In the genomic region with DNA sequence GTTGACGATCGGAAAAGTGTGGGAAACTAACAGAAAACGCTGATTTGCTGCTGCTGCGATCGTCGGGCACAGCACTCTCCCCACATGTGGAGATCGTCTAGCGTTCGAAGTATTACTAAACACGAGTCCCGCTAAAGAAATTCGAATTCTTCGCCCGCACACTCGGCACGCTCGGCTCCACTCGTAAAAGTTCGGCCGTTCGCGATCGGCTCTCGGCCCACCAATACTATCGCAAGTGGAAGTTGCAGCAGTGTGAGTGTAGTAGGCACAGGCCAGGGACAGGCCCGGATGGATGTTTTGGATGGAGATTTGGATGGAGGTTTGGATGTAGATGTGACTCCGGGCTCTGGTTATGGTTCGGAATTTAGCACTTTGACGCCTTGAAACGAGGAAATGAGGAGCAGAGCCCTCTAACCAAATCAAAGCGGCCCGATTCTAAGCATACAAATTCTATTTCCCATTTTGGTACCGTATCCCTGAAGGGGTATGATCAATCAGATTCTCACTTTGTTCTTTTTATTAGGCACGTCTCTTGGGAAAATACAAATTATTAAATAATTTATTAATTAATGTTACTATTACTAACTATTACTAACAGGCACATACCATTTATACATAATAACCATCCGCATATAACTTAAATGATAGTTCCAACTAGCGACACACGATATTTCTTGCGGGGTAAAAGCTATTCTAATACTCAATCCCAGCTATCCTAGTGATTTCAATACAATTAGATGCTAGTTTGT, we compare ENCODE assay signal across 1 fruit fly cellular context.
TF ChIP-seq lines count a peak whose summit lies in the region.

No protein-coding gene starts in this region.

TF ChIP-seq in whole organism, embryonic, 481 proteins besides CTCF, POLR2A, EP300 and RAD21 (continued from another document):
- peak; percentile 37 for TF ChIP-seq ftz-f1 (GFP tag; optimal IDR thresholded peaks at IDR 0.05; lab: Kevin White, UChicago)
- TF ChIP-seq CG1832 (GFP tag; optimal IDR thresholded peaks at IDR 0.05; lab: Kevin White, UChicago), result no peak
- TF ChIP-seq CG2678 (tag; optimal IDR thresholded peaks at IDR 0.05; lab: Kevin White, UChicago), result peak; percentile 32
- TF ChIP-seq amos (GFP tag; IDR thresholded peaks at IDR 0.05; lab: Robert Waterston, UW; ENCODE audit: partially characterized antibody), result no peak
- no peak for TF ChIP-seq Mes4 (GFP tag; optimal IDR thresholded peaks at IDR 0.05; lab: Kevin White, UChicago)
- no peak for TF ChIP-seq CG3838 (GFP tag; optimal IDR thresholded peaks at IDR 0.05; lab: Kevin White, UChicago)
- TF ChIP-seq Poxn (GFP tag; IDR thresholded peaks at IDR 0.05; lab: Robert Waterston, UW), result no peak
- 0 out of 3 replicates have a peak, but pooled peaks have one; percentile 20 for TF ChIP-seq CG34422 (GFP tag; IDR thresholded peaks at IDR 0.05; lab: Robert Waterston, UW)
- TF ChIP-seq CG32772 (GFP tag; IDR thresholded peaks at IDR 0.05; lab: Robert Waterston, UW), result no peak
- TF ChIP-seq phol (tag; optimal IDR thresholded peaks at IDR 0.05; lab: Kevin White, UChicago), result no peak
- no peak for TF ChIP-seq Aef1 (GFP tag; IDR thresholded peaks at IDR 0.05; lab: Robert Waterston, UW)
- TF ChIP-seq CG8388 (GFP tag; optimal IDR thresholded peaks at IDR 0.05; lab: Kevin White, UChicago), result no peak
- no peak for TF ChIP-seq knrl (GFP tag; IDR thresholded peaks at IDR 0.05; lab: Robert Waterston, UW; ENCODE audit: partially characterized antibody)
- no peak for TF ChIP-seq CG7786 (GFP tag; optimal IDR thresholded peaks at IDR 0.05; lab: Kevin White, UChicago)
- TF ChIP-seq crol (GFP tag; IDR thresholded peaks at IDR 0.05; lab: Robert Waterston, UW), result no peak
- no peak for TF ChIP-seq sna (GFP tag; IDR thresholded peaks at IDR 0.05; lab: Robert Waterston, UW; ENCODE audit: partially characterized antibody)
- TF ChIP-seq sisA (GFP tag; IDR thresholded peaks at IDR 0.05; lab: Robert Waterston, UW), result no peak
- TF ChIP-seq Chrac-16 (GFP tag; optimal IDR thresholded peaks at IDR 0.05; lab: Kevin White, UChicago), result no peak
- TF ChIP-seq Deaf1 (tag; optimal IDR thresholded peaks at IDR 0.05; lab: Kevin White, UChicago), result peak; percentile 97
- TF ChIP-seq NC2β (GFP tag; optimal IDR thresholded peaks at IDR 0.05; lab: Kevin White, UChicago), result no peak
- no peak for TF ChIP-seq CG7745 (tag; optimal IDR thresholded peaks at IDR 0.05; lab: Kevin White, UChicago)
- TF ChIP-seq CG11504 (tag; optimal IDR thresholded peaks at IDR 0.05; lab: Kevin White, UChicago), result peak; percentile 11
- TF ChIP-seq CG1603 (tag; optimal IDR thresholded peaks at IDR 0.05; lab: Kevin White, UChicago), result no peak
- no peak for TF ChIP-seq CG2129 (GFP tag; IDR thresholded peaks at IDR 0.05; lab: Robert Waterston, UW; ENCODE audit: partially characterized antibody)
- TF ChIP-seq danr (GFP tag; IDR thresholded peaks at IDR 0.05; lab: Robert Waterston, UW), result no peak
- no peak for TF ChIP-seq sd (tag; optimal IDR thresholded peaks at IDR 0.05; lab: Kevin White, UChicago)
- no peak for TF ChIP-seq E2f2 (GFP tag; IDR thresholded peaks at IDR 0.05; lab: Robert Waterston, UW)
- no peak for TF ChIP-seq al (GFP tag; IDR thresholded peaks at IDR 0.05; lab: Robert Waterston, UW)
- no peak for TF ChIP-seq CG10979 (tag; optimal IDR thresholded peaks at IDR 0.05; lab: Kevin White, UChicago)
- TF ChIP-seq zf30C (GFP tag; optimal IDR thresholded peaks at IDR 0.05; lab: Kevin White, UChicago), result no peak
- no peak for TF ChIP-seq CG11456 (GFP tag; IDR thresholded peaks at IDR 0.05; lab: Robert Waterston, UW)
- TF ChIP-seq Jarid2 (GFP tag; optimal IDR thresholded peaks at IDR 0.05; lab: Kevin White, UChicago), result peak; percentile 33
- TF ChIP-seq dimm (GFP tag; IDR thresholded peaks at IDR 0.05; lab: Robert Waterston, UW), result no peak
- TF ChIP-seq org-1 (GFP tag; optimal IDR thresholded peaks at IDR 0.05; lab: Kevin White, UChicago), result no peak
- no peak for TF ChIP-seq kah (GFP tag; optimal IDR thresholded peaks at IDR 0.05; lab: Kevin White, UChicago)
- TF ChIP-seq CG7987 (GFP tag; optimal IDR thresholded peaks at IDR 0.05; lab: Kevin White, UChicago), result no peak
- no peak for TF ChIP-seq CG14050 (GFP tag; IDR thresholded peaks at IDR 0.05; lab: Robert Waterston, UW)
- TF ChIP-seq insv (GFP tag; optimal IDR thresholded peaks at IDR 0.05; lab: Kevin White, UChicago), result no peak
- no peak for TF ChIP-seq Camta (GFP tag; optimal IDR thresholded peaks at IDR 0.05; lab: Kevin White, UChicago)
- peak; percentile 46 for TF ChIP-seq cg (GFP tag; optimal IDR thresholded peaks at IDR 0.05; lab: Kevin White, UChicago)
- TF ChIP-seq CG18262 (tag; optimal IDR thresholded peaks at IDR 0.05; lab: Kevin White, UChicago), result peak; percentile 0
- no peak for TF ChIP-seq fd3F (GFP tag; optimal IDR thresholded peaks at IDR 0.05; lab: Kevin White, UChicago)
- no peak for TF ChIP-seq lbe (GFP tag; optimal IDR thresholded peaks at IDR 0.05; lab: Kevin White, UChicago)
- no peak for TF ChIP-seq CG14441 (GFP tag; IDR thresholded peaks at IDR 0.05; lab: Robert Waterston, UW)
- no peak for TF ChIP-seq tio (GFP tag; optimal IDR thresholded peaks at IDR 0.05; lab: Kevin White, UChicago)
- TF ChIP-seq Doc3 (GFP tag; IDR thresholded peaks at IDR 0.05; lab: Robert Waterston, UW; ENCODE audit: partially characterized antibody), result 0 out of 3 replicates have a peak, but pooled peaks have one; percentile 30
- TF ChIP-seq CG2202 (tag; optimal IDR thresholded peaks at IDR 0.05; lab: Kevin White, UChicago), result no peak
- TF ChIP-seq ab (GFP tag; optimal IDR thresholded peaks at IDR 0.05; lab: Kevin White, UChicago), result no peak
- TF ChIP-seq Nf-YC (tag; optimal IDR thresholded peaks at IDR 0.05; lab: Kevin White, UChicago), result peak; percentile 51
- no peak for TF ChIP-seq CG5245 (GFP tag; optimal IDR thresholded peaks at IDR 0.05; lab: Kevin White, UChicago)
- TF ChIP-seq CG10543 (GFP tag; optimal IDR thresholded peaks at IDR 0.05; lab: Kevin White, UChicago), result no peak
- no peak for TF ChIP-seq Bteb2 (GFP tag; optimal IDR thresholded peaks at IDR 0.05; lab: Kevin White, UChicago)
- no peak for TF ChIP-seq pfk (GFP tag; optimal IDR thresholded peaks at IDR 0.05; lab: Kevin White, UChicago)
- TF ChIP-seq CG18599 (GFP tag; optimal IDR thresholded peaks at IDR 0.05; lab: Kevin White, UChicago), result peak; percentile 8
- TF ChIP-seq CG12104 (GFP tag; optimal IDR thresholded peaks at IDR 0.05; lab: Kevin White, UChicago), result no peak
- no peak for TF ChIP-seq Sox102F (GFP tag; optimal IDR thresholded peaks at IDR 0.05; lab: Kevin White, UChicago)
- TF ChIP-seq BtbVII (GFP tag; optimal IDR thresholded peaks at IDR 0.05; lab: Kevin White, UChicago), result no peak
- TF ChIP-seq fru (optimal IDR thresholded peaks at IDR 0.05; lab: Kevin White, UChicago), result no peak
- no peak for TF ChIP-seq Six4 (GFP tag; optimal IDR thresholded peaks at IDR 0.05; lab: Kevin White, UChicago)
- TF ChIP-seq row (GFP tag; IDR thresholded peaks at IDR 0.05; lab: Robert Waterston, UW), result peak; percentile 57; the same call in 2 of the 3 replicates
- no peak for TF ChIP-seq tgo (GFP tag; IDR thresholded peaks at IDR 0.05; lab: Robert Waterston, UW)
- TF ChIP-seq CG31388 (GFP tag; optimal IDR thresholded peaks at IDR 0.05; lab: Kevin White, UChicago), result no peak
- no peak for TF ChIP-seq CG4328 (GFP tag; optimal IDR thresholded peaks at IDR 0.05; lab: Kevin White, UChicago)
- no peak for TF ChIP-seq CG30431 (GFP tag; optimal IDR thresholded peaks at IDR 0.05; lab: Kevin White, UChicago)
- TF ChIP-seq CG5953 (GFP tag; IDR thresholded peaks at IDR 0.05; lab: Robert Waterston, UW), result no peak
- no peak for TF ChIP-seq CG8765 (GFP tag; IDR thresholded peaks at IDR 0.05; lab: Robert Waterston, UW)
- no peak for TF ChIP-seq her (GFP tag; optimal IDR thresholded peaks at IDR 0.05; lab: Kevin White, UChicago)
- peak; percentile 95 for TF ChIP-seq CG34376 (GFP tag; optimal IDR thresholded peaks at IDR 0.05; lab: Kevin White, UChicago)
- no peak for TF ChIP-seq chif (GFP tag; optimal IDR thresholded peaks at IDR 0.05; lab: Kevin White, UChicago)
- TF ChIP-seq CG43689 (GFP tag; IDR thresholded peaks at IDR 0.05; lab: Robert Waterston, UW), result no peak
- no peak for TF ChIP-seq CG10274 (GFP tag; optimal IDR thresholded peaks at IDR 0.05; lab: Kevin White, UChicago)
- peak; percentile 55 for TF ChIP-seq sug (tag; optimal IDR thresholded peaks at IDR 0.05; lab: Kevin White, UChicago)
- no peak for TF ChIP-seq CG30020 (tag; optimal IDR thresholded peaks at IDR 0.05; lab: Kevin White, UChicago)
- no peak for TF ChIP-seq CG9817 (tag; optimal IDR thresholded peaks at IDR 0.05; lab: Kevin White, UChicago)
- no peak for TF ChIP-seq CG10209 (GFP tag; optimal IDR thresholded peaks at IDR 0.05; lab: Kevin White, UChicago)
- TF ChIP-seq CG32532 (GFP tag; IDR thresholded peaks at IDR 0.05; lab: Robert Waterston, UW), result no peak
- TF ChIP-seq CG14965 (GFP tag; optimal IDR thresholded peaks at IDR 0.05; lab: Kevin White, UChicago; ENCODE audit: borderline replicate concordance), result no peak
- TF ChIP-seq E2f1 (GFP tag; IDR thresholded peaks at IDR 0.05; lab: Robert Waterston, UW), result no peak
- no peak for TF ChIP-seq CG6683 (GFP tag; optimal IDR thresholded peaks at IDR 0.05; lab: Kevin White, UChicago)
- TF ChIP-seq trem (tag; optimal IDR thresholded peaks at IDR 0.05; lab: Kevin White, UChicago), result no peak
- no peak for TF ChIP-seq sqz (GFP tag; optimal IDR thresholded peaks at IDR 0.05; lab: Kevin White, UChicago)
- no peak for TF ChIP-seq CG17359 (tag; optimal IDR thresholded peaks at IDR 0.05; lab: Kevin White, UChicago)
- TF ChIP-seq pnt (GFP tag; optimal IDR thresholded peaks at IDR 0.05; lab: Kevin White, UChicago), result no peak
- no peak for TF ChIP-seq CG2116 (GFP tag; optimal IDR thresholded peaks at IDR 0.05; lab: Kevin White, UChicago)
- no peak for TF ChIP-seq ssp (GFP tag; IDR thresholded peaks at IDR 0.05; lab: Robert Waterston, UW)
- no peak for TF ChIP-seq HLH4C (GFP tag; IDR thresholded peaks at IDR 0.05; lab: Robert Waterston, UW; ENCODE audit: partially characterized antibody)
- TF ChIP-seq NK7.1 (GFP tag; optimal IDR thresholded peaks at IDR 0.05; lab: Kevin White, UChicago), result no peak
- TF ChIP-seq CG17328 (GFP tag; IDR thresholded peaks at IDR 0.05; lab: Robert Waterston, UW), result no peak
- TF ChIP-seq Rx (GFP tag; IDR thresholded peaks at IDR 0.05; lab: Robert Waterston, UW), result no peak
- TF ChIP-seq CG10366 (GFP tag; IDR thresholded peaks at IDR 0.05; lab: Robert Waterston, UW), result no peak
- no peak for TF ChIP-seq HmgD (GFP tag; optimal IDR thresholded peaks at IDR 0.05; lab: Kevin White, UChicago)
- peak; percentile 44 for TF ChIP-seq gem (tag; optimal IDR thresholded peaks at IDR 0.05; lab: Kevin White, UChicago)
- no peak for TF ChIP-seq az2 (GFP tag; optimal IDR thresholded peaks at IDR 0.05; lab: Kevin White, UChicago)
- TF ChIP-seq grn (GFP tag; optimal IDR thresholded peaks at IDR 0.05; lab: Kevin White, UChicago), result no peak
- TF ChIP-seq Dfd (GFP tag; optimal IDR thresholded peaks at IDR 0.05; lab: Kevin White, UChicago), result no peak
- TF ChIP-seq onecut (GFP tag; IDR thresholded peaks at IDR 0.05; lab: Robert Waterston, UW), result no peak
- no peak for TF ChIP-seq CG12236 (GFP tag; optimal IDR thresholded peaks at IDR 0.05; lab: Kevin White, UChicago)
- TF ChIP-seq stwl (tag; optimal IDR thresholded peaks at IDR 0.05; lab: Kevin White, UChicago), result no peak
- no peak for TF ChIP-seq CG1602 (GFP tag; optimal IDR thresholded peaks at IDR 0.05; lab: Kevin White, UChicago)
- TF ChIP-seq lilli (GFP tag; optimal IDR thresholded peaks at IDR 0.05; lab: Kevin White, UChicago), result peak; percentile 9
- TF ChIP-seq CG12942 (GFP tag; optimal IDR thresholded peaks at IDR 0.05; lab: Kevin White, UChicago), result no peak
- TF ChIP-seq cas (GFP tag; IDR thresholded peaks at IDR 0.05; lab: Robert Waterston, UW), result no peak
- no peak for TF ChIP-seq vvl (GFP tag; IDR thresholded peaks at IDR 0.05; lab: Robert Waterston, UW)
- TF ChIP-seq wor (GFP tag; IDR thresholded peaks at IDR 0.05; lab: Robert Waterston, UW), result no peak
- no peak for TF ChIP-seq CG3163 (GFP tag; optimal IDR thresholded peaks at IDR 0.05; lab: Kevin White, UChicago)
- peak in 1 of 2 experiments; percentile 0 for TF ChIP-seq Hr51 (GFP tag; optimal IDR thresholded peaks at IDR 0.05; lab: Kevin White, UChicago)
- no peak for TF ChIP-seq CG10267 (tag; optimal IDR thresholded peaks at IDR 0.05; lab: Kevin White, UChicago)
- no peak for TF ChIP-seq lov (optimal IDR thresholded peaks at IDR 0.05; lab: Kevin White, UChicago)
- TF ChIP-seq lov (GFP tag; IDR thresholded peaks at IDR 0.05; lab: Robert Waterston, UW), result no peak
- no peak for TF ChIP-seq psq (GFP tag; optimal IDR thresholded peaks at IDR 0.05; lab: Kevin White, UChicago)
- no peak for TF ChIP-seq Scr (GFP tag; IDR thresholded peaks at IDR 0.05; lab: Robert Waterston, UW; ENCODE audit: partially characterized antibody)
- no peak for TF ChIP-seq CG9932 (GFP tag; IDR thresholded peaks at IDR 0.05; lab: Robert Waterston, UW)
- no peak for TF ChIP-seq dan (GFP tag; IDR thresholded peaks at IDR 0.05; lab: Robert Waterston, UW)
- TF ChIP-seq CG30403 (GFP tag; optimal IDR thresholded peaks at IDR 0.05; lab: Kevin White, UChicago), result no peak
- TF ChIP-seq CG17186 (GFP tag; optimal IDR thresholded peaks at IDR 0.05; lab: Kevin White, UChicago), result no peak
- no peak for TF ChIP-seq CG12391 (tag; optimal IDR thresholded peaks at IDR 0.05; lab: Kevin White, UChicago)
